Worm (Caenorhabditis elegans): Measurements from ENCODE around the gene hda-6.
"Not testable (repeated sequence)": the region's sequence is repeated elsewhere in the genome, so short reads cannot be mapped to it uniquely, and the experiment has no call there.

hda-6 gene

DNA sequence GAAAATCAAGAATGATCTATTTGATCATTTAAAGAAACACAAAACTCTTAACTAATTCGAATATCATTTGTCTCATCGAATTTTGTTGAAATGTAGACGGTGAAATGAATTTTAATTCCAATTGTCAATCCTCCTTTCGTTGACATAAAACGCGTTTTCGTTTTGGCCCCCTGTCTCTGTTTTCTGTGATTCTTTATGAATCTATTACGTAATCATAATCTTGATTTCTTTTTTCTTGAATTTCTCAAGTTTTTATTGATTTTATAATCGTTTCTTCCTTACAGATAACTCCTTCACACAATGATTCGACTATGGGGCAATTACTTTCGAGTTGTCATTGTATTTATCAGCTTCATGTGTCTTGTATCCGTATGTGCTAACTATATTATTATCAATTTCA lies 31.9 kb downstream of the hda-6 start, which contains the start of gene Y4C6B.3:
Y4C6B.3 (plus strand) TSS at position 301 of the 400 bp plus-strand sequence.
- TF ChIP-seq ceh-9 (tag; optimal IDR thresholded peaks at IDR 0.05): no peak
- TF ChIP-seq ahr-1 (tag; optimal IDR thresholded peaks at IDR 0.05): no peak
- TF ChIP-seq eyg-1 (tag; optimal IDR thresholded peaks at IDR 0.05): no peak
- no peak for TF ChIP-seq dve-1 (tag; optimal IDR thresholded peaks at IDR 0.05)
- TF ChIP-seq elt-2 (tag; optimal IDR thresholded peaks at IDR 0.05): no peak
- TF ChIP-seq zip-5 (tag; optimal IDR thresholded peaks at IDR 0.05): no peak
- TF ChIP-seq ets-4 (tag; optimal IDR thresholded peaks at IDR 0.05): no peak
- no peak for TF ChIP-seq K09A11.1 (tag; optimal IDR thresholded peaks at IDR 0.05; ENCODE audit: insufficient read depth)
- TF ChIP-seq ceh-30 (tag; optimal IDR thresholded peaks at IDR 0.05): no peak
- no peak for TF ChIP-seq unc-55 (GFP tag; optimal IDR thresholded peaks at IDR 0.05)
- no peak for TF ChIP-seq pha-4 (tag; optimal IDR thresholded peaks at IDR 0.05)
- TF ChIP-seq T23F11.4 (GFP tag; optimal IDR thresholded peaks at IDR 0.05): no peak
- no peak for TF ChIP-seq ceh-19 (GFP tag; optimal IDR thresholded peaks at IDR 0.05)

DNA sequence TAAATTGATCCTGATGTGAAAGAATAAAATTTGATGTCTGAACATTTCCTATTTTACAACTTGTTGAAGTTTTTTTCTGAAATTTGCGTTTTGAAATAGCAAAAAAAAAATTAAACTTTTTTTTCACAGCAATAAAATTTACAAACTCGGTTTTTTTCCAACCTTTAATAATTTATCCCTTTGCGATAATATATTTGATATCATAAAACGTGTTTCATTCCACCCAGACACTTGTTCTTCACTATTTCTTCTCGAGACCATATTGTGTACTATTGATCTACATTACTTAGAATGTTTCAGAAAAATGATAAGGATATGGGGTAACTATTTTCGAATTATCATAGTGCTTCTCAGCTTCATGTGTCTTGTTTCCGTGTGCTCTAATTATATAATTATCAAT lies 38.0 kb downstream of the hda-6 start, which contains the start of gene Y4C6B.4:
Y4C6B.4 (plus strand) TSS at position 301 of the 400 bp plus-strand sequence.
- TF ChIP-seq hlh-15 (tag; optimal IDR thresholded peaks at IDR 0.05) (no peak), nhr-232 (tag; optimal IDR thresholded peaks at IDR 0.05) (no peak), ceh-34 (tag; optimal IDR thresholded peaks at IDR 0.05) (no peak), pha-4 (tag; optimal IDR thresholded peaks at IDR 0.05) (no peak), npax-4 (tag; optimal IDR thresholded peaks at IDR 0.05) (no peak)

- TF ChIP-seq rnt-1 (tag; optimal IDR thresholded peaks at IDR 0.05) (no peak), syd-9 (tag; optimal IDR thresholded peaks at IDR 0.05) (no peak), ceh-24 (tag; optimal IDR thresholded peaks at IDR 0.05) (no peak), unc-42 (tag; optimal IDR thresholded peaks at IDR 0.05) (no peak), F13H6.1 (tag; optimal IDR thresholded peaks at IDR 0.05) (no peak), nhr-232 (tag; optimal IDR thresholded peaks at IDR 0.05) (no peak), pha-4 (tag; optimal IDR thresholded peaks at IDR 0.05) (no peak), Y22D7AL.16 (tag; optimal IDR thresholded peaks at IDR 0.05) (no peak), eyg-1 (tag; optimal IDR thresholded peaks at IDR 0.05) (no peak)
These were observed 45.2 kb downstream of the hda-6 start, which contains the start of gene slc-46A for ce11 chrIV:5318835-5319303. slc-46A (plus strand) TSS chrIV:5319253.

DNA sequence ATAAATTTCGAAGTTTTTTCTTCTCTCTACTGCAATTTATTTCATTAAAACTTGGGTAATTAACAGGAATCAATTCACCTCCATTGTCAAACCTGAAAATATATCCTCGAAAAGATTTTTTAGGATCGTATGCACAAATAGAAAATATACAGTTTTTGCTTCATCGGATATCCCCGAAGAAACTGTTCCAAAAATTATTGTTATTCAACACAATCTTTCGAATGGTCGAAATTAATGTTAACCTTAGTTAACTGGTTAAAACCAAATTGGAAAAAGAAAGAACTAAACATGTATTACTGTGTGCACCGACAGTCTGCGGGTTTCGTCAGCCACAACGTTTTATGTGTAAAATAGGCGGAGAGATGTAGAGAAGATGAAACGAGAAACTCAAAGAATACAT lies 47.0 kb downstream of the hda-6 start:
- TF ChIP-seq pqm-1 (tag; optimal IDR thresholded peaks at IDR 0.05) (no peak), Y22D7AL.16 (tag; optimal IDR thresholded peaks at IDR 0.05) (no peak), fax-1 (tag; optimal IDR thresholded peaks at IDR 0.05) (no peak), pha-4 (tag; optimal IDR thresholded peaks at IDR 0.05) (no peak), pax-1 (tag; optimal IDR thresholded peaks at IDR 0.05) (no peak), T23F11.4 (GFP tag; optimal IDR thresholded peaks at IDR 0.05) (no peak), hlh-13 (GFP tag; optimal IDR thresholded peaks at IDR 0.05) (no peak), sdc-2 (tag; optimal IDR thresholded peaks at IDR 0.05) (no peak), C08G9.2 (tag; optimal IDR thresholded peaks at IDR 0.05) (no peak), pag-3 (tag; optimal IDR thresholded peaks at IDR 0.05; ENCODE audit: borderline replicate concordance) (no peak), ceh-31 (tag; optimal IDR thresholded peaks at IDR 0.05) (no peak), tbx-7 (tag; optimal IDR thresholded peaks at IDR 0.05) (no peak), ttx-3 (tag; optimal IDR thresholded peaks at IDR 0.05) (no peak), dmd-4 (tag; optimal IDR thresholded peaks at IDR 0.05; ENCODE audit: borderline replicate concordance) (no peak)

DNA sequence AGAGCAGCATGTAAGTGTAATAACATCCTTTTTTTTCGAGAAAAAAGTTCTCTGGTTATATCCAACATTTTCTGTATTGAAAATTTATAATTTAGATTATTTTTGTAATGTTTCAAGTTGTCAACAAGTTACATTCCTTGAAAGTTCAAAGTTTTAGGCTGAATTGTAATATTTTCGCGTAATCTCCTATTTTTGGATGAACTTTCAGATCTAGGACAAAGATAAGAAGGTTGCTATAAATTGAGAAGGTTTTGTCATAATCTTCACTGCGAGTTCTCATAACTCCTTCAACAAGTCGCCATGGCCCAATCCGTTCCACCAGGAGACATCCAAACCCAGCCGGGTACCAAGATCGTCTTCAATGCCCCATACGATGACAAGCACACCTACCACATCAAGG lies 47.9 kb downstream of the hda-6 start, which contains the start of gene msp-65:
msp-65 (plus strand) TSS at position 301 of the 400 bp plus-strand sequence.
- TF ChIP-seq ceh-2 (tag; optimal IDR thresholded peaks at IDR 0.05); nhr-11 (tag; optimal IDR thresholded peaks at IDR 0.05); hlh-13 (GFP tag; optimal IDR thresholded peaks at IDR 0.05): not testable (repeated sequence)

Data from whole organism, late embryonic.